Worm (Caenorhabditis elegans) whole organism, L1 larva: ENCODE data around the gene sre-28.
A peak's percentile ranks its signal among the peaks of the same experiment; 100 is the strongest.

Source experiments
- C16A3.4 ChIP-seq: fragments of 150-350 bp; optimal IDR thresholded peaks from 2 replicates; lab custom pipeline; 2014; ENCODE audit warnings: missing biosample characterization, missing genetic modification characterization
- aly-2 ChIP-seq: fragments of 150-350 bp; optimal IDR thresholded peaks from 2 replicates; lab custom pipeline; 2014; ENCODE audit warnings: missing biosample characterization, missing genetic modification characterization
- blmp-1 ChIP-seq: fragments of 150-350 bp; optimal IDR thresholded peaks from 2 replicates; lab custom pipeline; 2014; ENCODE audit warnings: missing biosample characterization, missing genetic modification characterization
- ceh-8 ChIP-seq: fragments of 200-800 bp; sonication (Bioruptor generic); optimal IDR thresholded peaks from 2 replicates; lab custom pipeline; 2018; ENCODE audit warnings: mild to moderate bottlenecking, missing genetic modification characterization, moderate library complexity, missing compliant biosample characterization
- ceh-82 ChIP-seq, 3 experiments: fragments of 150-350 bp in 1 of 3; sonication (generic microtip) in 2 of 3; optimal IDR thresholded peaks; 2 replicates each; lab custom pipeline; 2014 to 2017; ENCODE audit warnings: missing biosample characterization in 3 of 3, missing genetic modification characterization in 3 of 3
- ces-1 ChIP-seq: fragments of 150-350 bp; optimal IDR thresholded peaks from 2 replicates; lab custom pipeline; 2014; ENCODE audit warnings: missing biosample characterization, missing genetic modification reagents, missing genetic modification characterization
- dpl-1 ChIP-seq, 3 experiments: fragments of 150-350 bp in 2 of 3; sonication (generic microtip) in 1 of 3; optimal IDR thresholded peaks; 2 replicates each; lab custom pipeline; 2014 to 2017; ENCODE audit warnings: missing biosample characterization in 3 of 3, missing genetic modification characterization in 3 of 3, missing genetic modification reagents in 3 of 3
- dsc-1 ChIP-seq: sonication (generic microtip); optimal IDR thresholded peaks from 2 replicates; lab custom pipeline; 2016; ENCODE audit warnings: mild to moderate bottlenecking, missing genetic modification characterization, missing compliant biosample characterization
- efl-1 ChIP-seq, 4 experiments: fragments of 150-350 bp; optimal IDR thresholded peaks in 3 of 4; peaks in 1 of 4; 1 replicate in 1 of 4; 2 replicates in 3 of 4; lab custom pipeline; 2014; ENCODE audit warnings: missing biosample characterization in 2 of 4, missing genetic modification characterization in 2 of 4, missing genetic modification reagents in 2 of 4
- elt-2 ChIP-seq: sonication (generic microtip); optimal IDR thresholded peaks from 2 replicates; lab custom pipeline; 2016; ENCODE audit warnings: missing genetic modification characterization, mild to moderate bottlenecking, inconsistent platforms, missing compliant biosample characterization, missing genetic modification reagents
- elt-3 ChIP-seq, 6 experiments: fragments of 150-350 bp in 1 of 6; sonication (generic microtip); optimal IDR thresholded peaks; 2 replicates each; lab custom pipeline; 2017 to 2018; ENCODE audit warnings: missing biosample characterization in 6 of 6, missing genetic modification characterization in 6 of 6, inconsistent platforms in 1 of 6
- fkh-10 ChIP-seq: sonication (generic microtip); optimal IDR thresholded peaks from 2 replicates; lab custom pipeline; 2017; ENCODE audit warnings: missing biosample characterization, missing genetic modification reagents, missing genetic modification characterization
- fkh-4 ChIP-seq: sonication (generic microtip); optimal IDR thresholded peaks from 2 replicates; lab custom pipeline; 2016; ENCODE audit warnings: missing compliant biosample characterization, missing genetic modification characterization, borderline replicate concordance
- irx-1 ChIP-seq: sonication (generic microtip); optimal IDR thresholded peaks from 2 replicates; lab custom pipeline; 2016; ENCODE audit warnings: missing genetic modification characterization, missing compliant biosample characterization
- jun-1 ChIP-seq: fragments of 150-350 bp; optimal IDR thresholded peaks from 2 replicates; lab custom pipeline; 2014; ENCODE audit warnings: missing biosample characterization, missing genetic modification reagents, missing genetic modification characterization
- lin-13 ChIP-seq: fragments of 150-350 bp; optimal IDR thresholded peaks from 2 replicates; lab custom pipeline; 2014; ENCODE audit warnings: missing biosample characterization, missing genetic modification reagents, missing genetic modification characterization
- lin-15B ChIP-seq: fragments of 150-350 bp; sonication (generic microtip); optimal IDR thresholded peaks from 3 replicates; lab custom pipeline; 2014; ENCODE audit warnings: missing biosample characterization, missing genetic modification characterization
- lin-35 ChIP-seq, 2 experiments: fragments of 150-350 bp; optimal IDR thresholded peaks; 2 replicates each; lab custom pipeline; 2014; ENCODE audit warnings: missing biosample characterization in 2 of 2, missing genetic modification characterization in 2 of 2, missing genetic modification reagents in 2 of 2
- lin-39 ChIP-seq: fragments of 150-350 bp; optimal IDR thresholded peaks from 2 replicates; lab custom pipeline; 2014; ENCODE audit warnings: missing biosample characterization, missing genetic modification reagents, missing genetic modification characterization
- lsy-2 ChIP-seq, 2 experiments: fragments of 150-350 bp; optimal IDR thresholded peaks; 2 replicates each; lab custom pipeline; 2014; ENCODE audit warnings: missing biosample characterization in 2 of 2, missing genetic modification characterization in 2 of 2
- mab-9 ChIP-seq: fragments of 200-800 bp; sonication (Bioruptor generic); IDR thresholded peaks from 2 replicates; pipeline ENCODE4 v1.3.6; 2022; ENCODE audit warnings: missing genetic modification reagents, missing genetic modification characterization, missing compliant biosample characterization
- mdl-1 ChIP-seq, 2 experiments: fragments of 150-350 bp; optimal IDR thresholded peaks; 2 replicates each; lab custom pipeline; 2014 to 2017; ENCODE audit warnings: missing biosample characterization in 2 of 2, missing genetic modification characterization in 2 of 2, inconsistent platforms in 1 of 2
- mep-1 ChIP-seq: fragments of 150-350 bp; optimal IDR thresholded peaks from 2 replicates; lab custom pipeline; 2014; ENCODE audit warnings: missing biosample characterization, missing genetic modification characterization
- nhr-11 ChIP-seq: fragments of 150-350 bp; optimal IDR thresholded peaks from 2 replicates; lab custom pipeline; 2014; ENCODE audit warnings: missing biosample characterization, missing genetic modification characterization
- nhr-20 ChIP-seq: sonication (generic microtip); optimal IDR thresholded peaks from 2 replicates; lab custom pipeline; 2016; ENCODE audit warnings: mild to moderate bottlenecking, missing genetic modification characterization, missing compliant biosample characterization
- nhr-237 ChIP-seq: fragments of 150-350 bp; optimal IDR thresholded peaks from 2 replicates; lab custom pipeline; 2014; ENCODE audit warnings: missing biosample characterization, missing genetic modification characterization
- nhr-28 ChIP-seq: fragments of 150-350 bp; optimal IDR thresholded peaks from 2 replicates; lab custom pipeline; 2014; ENCODE audit warnings: missing biosample characterization, missing genetic modification characterization
- nhr-71 ChIP-seq: sonication (generic microtip); optimal IDR thresholded peaks from 2 replicates; lab custom pipeline; 2016; ENCODE audit warnings: mild to moderate bottlenecking, missing genetic modification characterization, moderate library complexity, missing compliant biosample characterization
- nhr-76 ChIP-seq: sonication (generic microtip); optimal IDR thresholded peaks from 2 replicates; lab custom pipeline; 2017; ENCODE audit warnings: missing biosample characterization, missing genetic modification characterization
- nhr-84 ChIP-seq: sonication (generic microtip); optimal IDR thresholded peaks from 2 replicates; lab custom pipeline; 2017; ENCODE audit warnings: missing biosample characterization, missing genetic modification characterization
- nhr-90 ChIP-seq: sonication (generic microtip); optimal IDR thresholded peaks from 2 replicates; lab custom pipeline; 2016; ENCODE audit warnings: mild to moderate bottlenecking, missing genetic modification characterization, missing compliant biosample characterization; ENCODE audit not compliant: poor library complexity
- pqm-1 ChIP-seq: sonication (generic microtip); optimal IDR thresholded peaks from 3 replicates; lab custom pipeline; 2017; ENCODE audit warnings: missing biosample characterization, missing genetic modification characterization
- rnt-1 ChIP-seq: sonication (generic microtip); optimal IDR thresholded peaks from 2 replicates; lab custom pipeline; 2016; ENCODE audit warnings: mild to moderate bottlenecking, missing genetic modification characterization, moderate library complexity, missing compliant biosample characterization
- snpc-4 ChIP-seq: fragments of 150-350 bp; optimal IDR thresholded peaks from 2 replicates; lab custom pipeline; 2014; ENCODE audit warnings: missing biosample characterization, missing genetic modification characterization
- sox-4 ChIP-seq: sonication (generic microtip); optimal IDR thresholded peaks from 2 replicates; lab custom pipeline; 2016; ENCODE audit warnings: missing genetic modification characterization, missing compliant biosample characterization
- swsn-7 ChIP-seq: sonication (generic microtip); optimal IDR thresholded peaks from 2 replicates; lab custom pipeline; 2016; ENCODE audit warnings: missing genetic modification characterization, missing compliant biosample characterization
- unc-130 ChIP-seq: fragments of 150-350 bp; optimal IDR thresholded peaks from 2 replicates; lab custom pipeline; 2017; ENCODE audit warnings: missing biosample characterization, missing genetic modification characterization, inconsistent platforms
- unc-86 ChIP-seq: sonication (generic microtip); optimal IDR thresholded peaks from 2 replicates; lab custom pipeline; 2016; ENCODE audit warnings: missing genetic modification characterization, missing compliant biosample characterization
- xbp-1 ChIP-seq: sonication (generic microtip); optimal IDR thresholded peaks from 2 replicates; lab custom pipeline; 2016; ENCODE audit warnings: missing genetic modification characterization, missing compliant biosample characterization
- zag-1 ChIP-seq: fragments of 150-350 bp; optimal IDR thresholded peaks from 2 replicates; lab custom pipeline; 2014; ENCODE audit warnings: missing biosample characterization, missing genetic modification characterization
- ztf-11 ChIP-seq, 2 experiments: sonication (generic microtip); optimal IDR thresholded peaks; 2 replicates each; lab custom pipeline; 2016 to 2017; ENCODE audit warnings: missing genetic modification characterization in 2 of 2, missing biosample characterization in 1 of 2, missing compliant biosample characterization in 1 of 2

The sre-28 gene

DNA sequence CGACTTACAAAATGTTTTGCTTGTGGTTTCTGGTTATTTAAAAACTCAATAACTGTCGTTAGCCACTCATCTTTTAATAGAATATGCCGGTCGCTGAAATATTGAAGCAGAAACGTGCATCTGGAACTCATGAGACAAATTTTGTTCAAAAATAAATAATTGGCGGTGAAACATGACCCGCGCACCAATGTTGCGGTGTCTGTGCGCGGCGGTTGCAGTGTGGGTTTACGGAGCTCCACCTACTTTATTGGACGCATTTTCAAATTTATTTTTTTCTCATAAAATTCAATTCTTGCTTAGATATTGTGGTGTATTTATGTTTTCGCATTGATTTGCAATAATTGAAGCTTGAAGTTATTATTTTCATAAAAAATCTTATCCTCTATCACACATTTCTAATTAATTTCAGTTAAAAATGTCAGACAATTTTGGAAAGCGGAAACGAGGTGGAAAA lies 13.6 kb upstream of the sre-28 start, which contains the start of the genes rmh-2 and suds-3:
Gene rmh-2, minus strand, starts transcription at position 164 of the 454 bp plus-strand sequence.
Gene suds-3, plus strand, starts transcription at position 404 of the 454 bp plus-strand sequence.
- TF ChIP-seq dpl-1 (GFP tag; optimal IDR thresholded peaks at IDR 0.05; lab: Kevin White, UChicago) (peak; percentile 72 to 87 (median 82)), lin-15B (peak; percentile 39), efl-1 (optimal IDR thresholded peaks at IDR 0.05; lab: Kevin White, UChicago) (peak; percentile 60 to 85), efl-1 (GFP tag; optimal IDR thresholded peaks at IDR 0.05 in 1 of 2; lab: Kevin White, UChicago) (peak; percentile 78 to 98), nhr-237 (no peak), aly-2 (tag; lab: Kevin White, UChicago) (no peak), mdl-1 (tag; optimal IDR thresholded peaks at IDR 0.05; lab: Kevin White, UChicago) (peak in 1 of 2 experiments; percentile 16), pqm-1 (tag; lab: Kevin White, UChicago) (no peak), zag-1 (tag; lab: Kevin White, UChicago) (no peak), xbp-1 (tag; lab: Kevin White, UChicago) (peak; percentile 26), C16A3.4 (tag; lab: Kevin White, UChicago) (peak; percentile 53), unc-130 (peak; percentile 9), swsn-7 (tag; lab: Kevin White, UChicago) (peak; percentile 20), ceh-82 (tag; optimal IDR thresholded peaks at IDR 0.05; lab: Kevin White, UChicago) (peak in 1 of 3 experiments; percentile 9), unc-86 (tag; lab: Kevin White, UChicago) (no peak), blmp-1 (tag; lab: Kevin White, UChicago) (peak; percentile 1), irx-1 (tag; lab: Kevin White, UChicago) (no peak), lin-39 (tag; lab: Kevin White, UChicago) (no peak), sox-4 (tag; lab: Kevin White, UChicago) (no peak), nhr-90 (peak; percentile 7), nhr-71 (tag; lab: Kevin White, UChicago) (peak; percentile 50), lsy-2 (tag; optimal IDR thresholded peaks at IDR 0.05; lab: Kevin White, UChicago) (peak in 1 of 2 experiments; percentile 69), snpc-4 (no peak), ztf-11 (tag; optimal IDR thresholded peaks at IDR 0.05; lab: Kevin White, UChicago) (no peak), dsc-1 (tag; lab: Kevin White, UChicago) (peak; percentile 11), lin-35 (GFP tag; optimal IDR thresholded peaks at IDR 0.05; lab: Kevin White, UChicago) (peak; percentile 69 to 92), rnt-1 (tag; lab: Kevin White, UChicago) (peak; percentile 69), ces-1 (GFP tag; lab: Kevin White, UChicago) (no peak), nhr-20 (tag; lab: Kevin White, UChicago) (peak; percentile 31)

DNA sequence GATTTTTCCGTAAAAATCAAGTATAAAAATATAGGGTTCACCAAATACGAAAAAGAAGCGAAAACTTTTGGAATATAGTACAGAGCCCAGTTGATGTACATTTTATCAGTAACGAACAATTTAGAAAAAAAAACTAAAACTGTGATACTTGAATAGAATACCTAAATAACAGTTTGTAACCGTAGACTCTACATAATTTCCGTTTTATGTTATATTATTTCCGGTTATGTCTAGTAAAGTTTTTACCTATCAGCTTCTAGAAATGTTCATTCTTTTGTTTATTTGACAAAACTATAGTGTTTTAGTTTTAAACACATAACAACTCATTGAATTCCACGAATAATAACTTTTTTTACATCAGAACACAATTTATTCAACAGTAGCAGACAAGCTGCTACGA lies 6.8 kb upstream of the sre-28 start, which contains the start of gene srj-33:
Gene srj-33, minus strand, starts transcription at position 101 of the 400 bp plus-strand sequence.
- no peak for TF ChIP-seq fkh-4 (tag; lab: Kevin White, UChicago)
- no peak for TF ChIP-seq elt-2 (tag; lab: Kevin White, UChicago)
- no peak for TF ChIP-seq elt-3 (tag; optimal IDR thresholded peaks at IDR 0.05; lab: Kevin White, UChicago)
- TF ChIP-seq nhr-11, result no peak
- TF ChIP-seq jun-1 (tag; lab: Kevin White, UChicago), result no peak
- no peak for TF ChIP-seq ztf-11 (tag; optimal IDR thresholded peaks at IDR 0.05; lab: Kevin White, UChicago)
- TF ChIP-seq ceh-8 (GFP tag; lab: Kevin White, UChicago), result no peak
- no peak for TF ChIP-seq fkh-10 (GFP tag; lab: Kevin White, UChicago)
- TF ChIP-seq nhr-237, result no peak
- TF ChIP-seq nhr-84, result no peak
- TF ChIP-seq mab-9 (GFP tag; lab: Robert Waterston, UW), result no peak
- TF ChIP-seq nhr-28 (tag; lab: Kevin White, UChicago), result no peak
- no peak for TF ChIP-seq lin-13 (GFP tag; lab: Kevin White, UChicago)
- TF ChIP-seq lsy-2 (tag; optimal IDR thresholded peaks at IDR 0.05; lab: Kevin White, UChicago), result no peak
- TF ChIP-seq mep-1 (tag; lab: Kevin White, UChicago), result no peak
- no peak for TF ChIP-seq nhr-76 (tag; lab: Kevin White, UChicago)
